Fruit fly (Drosophila melanogaster) whole organism, adult: ENCODE results near the gene CG13022.

ENCODE experiments used
- CG11617 ChIP-seq: fragments of 200-800 bp; sonication (Bioruptor generic); optimal IDR thresholded peaks from 2 replicates; lab custom pipeline; 2017; ENCODE audit warnings: mild to moderate bottlenecking, missing biosample characterization, missing genetic modification reagents, missing genetic modification characterization
- CG12768 ChIP-seq: fragments of 200-800 bp; sonication (Bioruptor generic); optimal IDR thresholded peaks from 2 replicates; lab custom pipeline; 2017; ENCODE audit warnings: missing biosample characterization, missing genetic modification characterization, mild to moderate bottlenecking, moderate library complexity, missing genetic modification reagents
- CG14711 ChIP-seq: fragments of 200-800 bp; sonication (Bioruptor generic); optimal IDR thresholded peaks from 2 replicates; lab custom pipeline; 2018; ENCODE audit warnings: missing biosample characterization, mild to moderate bottlenecking, missing genetic modification characterization, moderate library complexity
- CG1620 ChIP-seq: fragments of 200-800 bp; sonication (Bioruptor generic); optimal IDR thresholded peaks from 2 replicates; lab custom pipeline; 2016; ENCODE audit warnings: missing biosample characterization, missing genetic modification characterization
- CG33017 ChIP-seq: fragments of 200-800 bp; sonication (Bioruptor generic); optimal IDR thresholded peaks from 2 replicates; lab custom pipeline; 2018; ENCODE audit warnings: missing biosample characterization, mild to moderate bottlenecking, missing genetic modification characterization, moderate library complexity
- CG5204 ChIP-seq: fragments of 200-800 bp; sonication (Bioruptor generic); optimal IDR thresholded peaks from 2 replicates; lab custom pipeline; 2016; ENCODE audit warnings: missing biosample characterization, missing genetic modification characterization
- CG7045 ChIP-seq: fragments of 200-800 bp; sonication (Bioruptor generic); optimal IDR thresholded peaks from 2 replicates; lab custom pipeline; 2017; ENCODE audit warnings: missing biosample characterization, mild to moderate bottlenecking, missing genetic modification characterization
- CG7101 ChIP-seq: fragments of 200-800 bp; sonication (Bioruptor generic); optimal IDR thresholded peaks from 2 replicates; lab custom pipeline; 2018; ENCODE audit warnings: missing biosample characterization, mild to moderate bottlenecking, missing genetic modification characterization, moderate library complexity
- Clk ChIP-seq: fragments of 200-800 bp; sonication (Bioruptor generic); optimal IDR thresholded peaks from 2 replicates; lab custom pipeline; 2017; ENCODE audit warnings: missing biosample characterization, missing genetic modification characterization
- Crg-1 ChIP-seq: fragments of 200-800 bp; sonication (Bioruptor generic); optimal IDR thresholded peaks from 2 replicates; lab custom pipeline; 2016; ENCODE audit warnings: missing biosample characterization, missing genetic modification characterization
- Hr96 ChIP-seq: fragments of 200-800 bp; sonication (Bioruptor generic); optimal IDR thresholded peaks from 2 replicates; lab custom pipeline; 2016; ENCODE audit warnings: missing biosample characterization, missing genetic modification characterization
- Mnt ChIP-seq: fragments of 200-800 bp; sonication (Bioruptor generic); optimal IDR thresholded peaks from 2 replicates; lab custom pipeline; 2016; ENCODE audit warnings: missing biosample characterization, mild to moderate bottlenecking, missing genetic modification characterization
- bab1 ChIP-seq: fragments of 200-800 bp; sonication (Bioruptor generic); optimal IDR thresholded peaks from 3 replicates; lab custom pipeline; 2019; ENCODE audit warnings: missing biosample characterization, mild to moderate bottlenecking, missing genetic modification characterization, moderate library complexity
- cic ChIP-seq: fragments of 200-800 bp; sonication (Bioruptor generic); optimal IDR thresholded peaks from 2 replicates; lab custom pipeline; 2017; ENCODE audit warnings: missing biosample characterization, mild to moderate bottlenecking, missing genetic modification characterization, moderate library complexity
- cnc ChIP-seq, 2 experiments: fragments of >200 bp; optimal IDR thresholded peaks; 2 replicates each; lab custom pipeline; 2017
- kay ChIP-seq: fragments of 200-800 bp; sonication (Bioruptor generic); peaks from one replicate; lab custom pipeline; 2016; ENCODE audit warnings: missing biosample characterization, missing genetic modification characterization, borderline replicate concordance
- ovo ChIP-seq: fragments of 200-800 bp; sonication (Bioruptor generic); optimal IDR thresholded peaks from 2 replicates; lab custom pipeline; 2016; ENCODE audit warnings: missing biosample characterization, missing genetic modification characterization
- pad ChIP-seq: fragments of 200-800 bp; sonication (Bioruptor generic); optimal IDR thresholded peaks from 3 replicates; lab custom pipeline; 2017; ENCODE audit warnings: missing biosample characterization, missing genetic modification characterization, mild to moderate bottlenecking, moderate library complexity, missing genetic modification reagents
- tj ChIP-seq: fragments of 200-800 bp; sonication (Bioruptor generic); optimal IDR thresholded peaks from 3 replicates; lab custom pipeline; 2017; ENCODE audit warnings: missing biosample characterization, mild to moderate bottlenecking, missing genetic modification characterization, moderate library complexity
- toe ChIP-seq: fragments of 200-800 bp; sonication (Bioruptor generic); optimal IDR thresholded peaks from 2 replicates; lab custom pipeline; 2016; ENCODE audit warnings: missing biosample characterization, missing genetic modification characterization

Gene CG13022

dm6 chr3L:16914113-16914512 lies 24.6 kb downstream of the CG13022 start:
- no peak for TF ChIP-seq bab1 (GFP tag; lab: Kevin White, UChicago)
- TF ChIP-seq cic (GFP tag; lab: Kevin White, UChicago) = no peak
- TF ChIP-seq CG5204 (GFP tag; lab: Kevin White, UChicago) = no peak
- TF ChIP-seq Crg-1 (GFP tag; lab: Kevin White, UChicago) = no peak

- no peak for TF ChIP-seq pad (GFP tag; lab: Kevin White, UChicago)
- TF ChIP-seq CG1620 (GFP tag; lab: Kevin White, UChicago) = no peak
- no peak for TF ChIP-seq CG5204 (GFP tag; lab: Kevin White, UChicago)
- no peak for TF ChIP-seq CG12768 (GFP tag; lab: Kevin White, UChicago)
- TF ChIP-seq CG7045 (GFP tag; lab: Kevin White, UChicago) = no peak
- no peak for TF ChIP-seq Clk (GFP tag; lab: Kevin White, UChicago)
- no peak for TF ChIP-seq CG14711 (tag; lab: Kevin White, UChicago)
- no peak for TF ChIP-seq CG33017
- TF ChIP-seq tj (GFP tag; lab: Kevin White, UChicago) = no peak
- no peak for TF ChIP-seq CG11617 (GFP tag; lab: Kevin White, UChicago)
- no peak for TF ChIP-seq Crg-1 (GFP tag; lab: Kevin White, UChicago)
- TF ChIP-seq Hr96 = no peak
- TF ChIP-seq toe (GFP tag; lab: Kevin White, UChicago) = no peak
Measured at dm6 chr3L:16910466-16910865, 28.3 kb downstream of the CG13022 start.

dm6 chr3L:16896408-16896807 lies 42.3 kb downstream of the CG13022 start:
- TF ChIP-seq CG1620 (GFP tag; lab: Kevin White, UChicago) = no peak
- no peak for TF ChIP-seq CG5204 (GFP tag; lab: Kevin White, UChicago)
- no peak for TF ChIP-seq tj (GFP tag; lab: Kevin White, UChicago)
- no peak for TF ChIP-seq cic (GFP tag; lab: Kevin White, UChicago)
- TF ChIP-seq bab1 (GFP tag; lab: Kevin White, UChicago) = no peak
- TF ChIP-seq kay (GFP tag; lab: Kevin White, UChicago) = no peak
- TF ChIP-seq Hr96 = no peak
- no peak for TF ChIP-seq pad (GFP tag; lab: Kevin White, UChicago)
- TF ChIP-seq CG33017 = no peak
- TF ChIP-seq CG7045 (GFP tag; lab: Kevin White, UChicago) = no peak
- no peak for TF ChIP-seq Crg-1 (GFP tag; lab: Kevin White, UChicago)
- TF ChIP-seq CG12768 (GFP tag; lab: Kevin White, UChicago) = no peak
- TF ChIP-seq Clk (GFP tag; lab: Kevin White, UChicago) = no peak
- no peak for TF ChIP-seq cnc (optimal IDR thresholded peaks at IDR 0.05; lab: Kevin White, UChicago)
- no peak for TF ChIP-seq CG11617 (GFP tag; lab: Kevin White, UChicago)
- no peak for TF ChIP-seq Mnt (GFP tag; lab: Kevin White, UChicago)
- TF ChIP-seq CG14711 (tag; lab: Kevin White, UChicago) = no peak
- no peak for TF ChIP-seq ovo
- TF ChIP-seq toe (GFP tag; lab: Kevin White, UChicago) = no peak
- no peak for TF ChIP-seq CG7101 (tag; lab: Kevin White, UChicago)

dm6 chr3L:16893647-16894046 lies 45.1 kb downstream of the CG13022 start:
- no peak for TF ChIP-seq kay (GFP tag; lab: Kevin White, UChicago)
- TF ChIP-seq ovo = no peak
- no peak for TF ChIP-seq Clk (GFP tag; lab: Kevin White, UChicago)

dm6 chr3L:16892728-16893271 lies 46.0 kb downstream of the CG13022 start:
- TF ChIP-seq CG14711 (tag; lab: Kevin White, UChicago) (peak; percentile 5), CG7045 (GFP tag; lab: Kevin White, UChicago) (peak; percentile 21), Clk (GFP tag; lab: Kevin White, UChicago) (no peak), CG5204 (GFP tag; lab: Kevin White, UChicago) (peak; percentile 6)

- no peak for TF ChIP-seq Hr96
- TF ChIP-seq kay (GFP tag; lab: Kevin White, UChicago) = peak; percentile 32
- TF ChIP-seq CG5204 (GFP tag; lab: Kevin White, UChicago) = no peak
- TF ChIP-seq Crg-1 (GFP tag; lab: Kevin White, UChicago) = no peak
Measured at dm6 chr3L:16891914-16892313, 46.8 kb downstream of the CG13022 start.

- TF ChIP-seq Crg-1 (GFP tag; lab: Kevin White, UChicago) (peak; percentile 42), CG14711 (tag; lab: Kevin White, UChicago) (peak; percentile 58), Hr96 (no peak), CG1620 (GFP tag; lab: Kevin White, UChicago) (no peak), Mnt (GFP tag; lab: Kevin White, UChicago) (peak; percentile 46), Clk (GFP tag; lab: Kevin White, UChicago) (no peak), CG5204 (GFP tag; lab: Kevin White, UChicago) (no peak), CG7045 (GFP tag; lab: Kevin White, UChicago) (no peak), CG12768 (GFP tag; lab: Kevin White, UChicago) (peak; percentile 61), ovo (peak; percentile 54), CG11617 (GFP tag; lab: Kevin White, UChicago) (peak; percentile 46), tj (GFP tag; lab: Kevin White, UChicago) (peak; percentile 88), CG7101 (tag; lab: Kevin White, UChicago) (peak; percentile 55), toe (GFP tag; lab: Kevin White, UChicago) (no peak), cnc (optimal IDR thresholded peaks at IDR 0.05; lab: Kevin White, UChicago) (no peak), bab1 (GFP tag; lab: Kevin White, UChicago) (peak; percentile 82), CG33017 (peak; percentile 9), pad (GFP tag; lab: Kevin White, UChicago) (peak; percentile 66), cic (GFP tag; lab: Kevin White, UChicago) (peak; percentile 43), kay (GFP tag; lab: Kevin White, UChicago) (peak; percentile 22)
Measured at dm6 chr3L:16890650-16891336, 48.0 kb downstream of the CG13022 start.
